Fruit fly (Drosophila melanogaster): ENCODE results near the gene alpha4GT1.
A peak's percentile ranks its signal among the peaks of the same experiment; 100 is the strongest.

The alpha4GT1 gene

dm6 chr2L:2972439-2972936, 50.5 kb downstream of the alpha4GT1 start, which contains the start of the genes Rrp1 and gammaTub23C:
Gene Rrp1 (minus strand): TSS chr2L:2972508.
Gene gammaTub23C (plus strand): TSS chr2L:2972891.
- TF ChIP-seq N (GFP tag; optimal IDR thresholded peaks at IDR 0.05) (no peak), Rel (GFP tag; optimal IDR thresholded peaks at IDR 0.05) (no peak), Rel (tag; optimal IDR thresholded peaks at IDR 0.05) (peak; percentile 89), Myc (optimal IDR thresholded peaks at IDR 0.05) (peak; percentile 55), Mio (GFP tag; optimal IDR thresholded peaks at IDR 0.05) (no peak), CrebA (GFP tag; optimal IDR thresholded peaks at IDR 0.05; ENCODE audit: borderline replicate concordance) (no peak), HLH106 (tag; optimal IDR thresholded peaks at IDR 0.05) (peak; percentile 90), woc (GFP tag; optimal IDR thresholded peaks at IDR 0.05) (peak; percentile 88), tai (GFP tag; optimal IDR thresholded peaks at IDR 0.05) (no peak), Jra (GFP tag; optimal IDR thresholded peaks at IDR 0.05) (peak; percentile 78), OdsH (GFP tag; optimal IDR thresholded peaks at IDR 0.05) (peak; percentile 88), pan (optimal IDR thresholded peaks at IDR 0.05) (no peak), rgr (GFP tag; optimal IDR thresholded peaks at IDR 0.05) (peak; percentile 90), psq (GFP tag; optimal IDR thresholded peaks at IDR 0.05) (peak; percentile 86), jim (GFP tag; optimal IDR thresholded peaks at IDR 0.05) (no peak), usp (GFP tag; optimal IDR thresholded peaks at IDR 0.05) (no peak), dmrt93B (GFP tag; optimal IDR thresholded peaks at IDR 0.05) (peak; percentile 93), CG32264 (GFP tag; optimal IDR thresholded peaks at IDR 0.05) (peak; percentile 18), ey (GFP tag; optimal IDR thresholded peaks at IDR 0.05) (peak; percentile 81), Abd-B (GFP tag; optimal IDR thresholded peaks at IDR 0.05) (no peak), CG9705 (GFP tag; optimal IDR thresholded peaks at IDR 0.05) (peak; percentile 84), GATAd (GFP tag; optimal IDR thresholded peaks at IDR 0.05) (peak; percentile 43), sage (GFP tag; optimal IDR thresholded peaks at IDR 0.05) (no peak), Dfd (GFP tag; optimal IDR thresholded peaks at IDR 0.05) (no peak), Sp1 (GFP tag; optimal IDR thresholded peaks at IDR 0.05) (peak; percentile 90), Dif (GFP tag; optimal IDR thresholded peaks at IDR 0.05; ENCODE audit: partially characterized antibody) (no peak), Vsx2 (GFP tag; optimal IDR thresholded peaks at IDR 0.05; ENCODE audit: partially characterized antibody) (no peak), Hnf4 (GFP tag; optimal IDR thresholded peaks at IDR 0.05) (no peak), Hr83 (GFP tag; optimal IDR thresholded peaks at IDR 0.05; ENCODE audit: poor library complexity, severe bottlenecking) (peak; percentile 39), dsf (GFP tag; optimal IDR thresholded peaks at IDR 0.05; ENCODE audit: borderline replicate concordance) (peak; percentile 38), foxo (GFP tag; optimal IDR thresholded peaks at IDR 0.05) (peak in 1 of 2 experiments; percentile 91), sv (GFP tag; optimal IDR thresholded peaks at IDR 0.05) (peak; percentile 89), brk (GFP tag; optimal IDR thresholded peaks at IDR 0.05) (no peak), lola (GFP tag; optimal IDR thresholded peaks at IDR 0.05) (no peak), h (GFP tag; optimal IDR thresholded peaks at IDR 0.05) (peak; percentile 86), dl (GFP tag; optimal IDR thresholded peaks at IDR 0.05; ENCODE audit: insufficient read depth in 1 of 2, partially characterized antibody in 2 of 2) (no peak), fru (GFP tag; optimal IDR thresholded peaks at IDR 0.05) (peak; percentile 83), br (GFP tag; optimal IDR thresholded peaks at IDR 0.05) (peak; percentile 77), Hr78 (GFP tag; optimal IDR thresholded peaks at IDR 0.05) (no peak)

Data from whole organism, wandering third instar larva.